Fruit fly (Drosophila melanogaster) whole organism, wandering third instar larva: ENCODE results near the gene mRpL27.

Experiments
- Dfd ChIP-seq: fragments of >200 bp; optimal IDR thresholded peaks from 2 replicates; lab custom pipeline; 2017; ENCODE audit warnings: missing biosample characterization, missing genetic modification characterization
- br ChIP-seq: fragments of 200-800 bp; sonication (Bioruptor generic); optimal IDR thresholded peaks from 2 replicates; lab custom pipeline; 2016; ENCODE audit warnings: missing biosample characterization, missing genetic modification characterization

DNA sequence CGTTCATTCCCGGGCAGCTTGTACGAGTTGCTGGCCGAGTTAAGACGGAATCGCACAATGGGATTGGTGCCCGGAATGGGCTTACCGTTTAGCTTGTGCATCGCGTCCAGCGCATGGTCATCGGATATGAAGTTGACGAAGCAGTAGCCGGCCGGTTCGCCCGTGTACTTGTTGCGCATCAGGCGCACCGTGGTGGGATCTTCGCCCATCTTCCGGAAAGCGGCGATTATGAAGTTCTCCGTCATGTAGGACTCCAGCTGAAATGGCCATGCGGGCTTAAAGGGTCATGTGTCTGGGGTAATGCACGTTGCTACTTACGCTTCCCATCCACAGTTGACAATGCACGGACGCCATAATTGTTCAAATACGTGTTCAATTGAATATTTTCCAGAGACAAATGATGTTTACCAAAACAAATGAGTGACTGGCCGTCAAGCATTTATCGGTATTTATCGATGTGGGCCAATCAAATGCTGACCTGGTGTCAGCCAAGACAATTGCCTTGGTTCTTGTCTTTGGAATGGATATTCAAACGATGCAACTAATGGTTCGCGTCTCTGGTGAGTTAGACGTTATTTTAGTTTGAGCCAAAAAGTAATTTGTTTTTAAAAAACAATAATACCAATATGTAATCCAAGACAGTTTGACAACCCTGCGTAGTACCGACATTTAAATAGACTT lies 5.3 kb downstream of the mRpL27 start, which contains the start of the genes Secp43 and ND-B8:
- TF ChIP-seq br (GFP tag; lab: Kevin White, UChicago) = no peak
- TF ChIP-seq Dfd (GFP tag; lab: Kevin White, UChicago) = no peak
